Worm (Caenorhabditis elegans) whole organism, young adult: ENCODE results near the gene C49F8.3.
A peak's percentile ranks its signal among the peaks of the same experiment; 100 is the strongest.

ENCODE experiments used
- C17E4.6 ChIP-seq: fragments of 200-800 bp; sonication (Bioruptor generic); IDR thresholded peaks from 2 replicates; pipeline ENCODE4 v1.3.6; 2022; ENCODE audit warnings: missing genetic modification reagents, missing genetic modification characterization, missing compliant biosample characterization
- F10E7.11 ChIP-seq: sonication (generic microtip); optimal IDR thresholded peaks from 2 replicates; lab custom pipeline; 2017; ENCODE audit warnings: mild to moderate bottlenecking, missing genetic modification characterization, moderate library complexity, missing compliant biosample characterization
- F39B2.1 ChIP-seq: fragments of 200-800 bp; sonication (Bioruptor generic); IDR thresholded peaks from 2 replicates; pipeline ENCODE4 v1.3.6; 2022; ENCODE audit warnings: missing genetic modification reagents, missing genetic modification characterization, missing compliant biosample characterization
- F55B11.4 ChIP-seq: sonication (generic microtip); optimal IDR thresholded peaks from 2 replicates; lab custom pipeline; 2016; ENCODE audit warnings: missing compliant biosample characterization, missing genetic modification characterization, borderline replicate concordance; ENCODE audit not compliant: insufficient read depth
- K11D2.4 ChIP-seq: fragments of 200-800 bp; sonication (Bioruptor generic); IDR thresholded peaks from 2 replicates; pipeline ENCODE4 v1.3.6; 2022; ENCODE audit warnings: missing genetic modification reagents, missing genetic modification characterization, missing compliant biosample characterization
- K12H6.12 ChIP-seq: fragments of 200-800 bp; sonication (Bioruptor generic); optimal IDR thresholded peaks from 2 replicates; lab custom pipeline; 2018; ENCODE audit warnings: mild to moderate bottlenecking, missing genetic modification characterization, missing compliant biosample characterization
- Y53F4B.3 ChIP-seq: fragments of 200-800 bp; sonication (Bioruptor generic); IDR thresholded peaks from 2 replicates; pipeline ENCODE4 v1.3.6; 2022; ENCODE audit warnings: missing genetic modification reagents, missing genetic modification characterization, missing compliant biosample characterization
- akir-1 ChIP-seq: fragments of 200-800 bp; sonication (Bioruptor generic); optimal IDR thresholded peaks from 2 replicates; lab custom pipeline; 2018; ENCODE audit warnings: mild to moderate bottlenecking, missing genetic modification characterization, moderate library complexity, missing compliant biosample characterization
- ama-1 ChIP-seq, 3 experiments: fragments of 150-350 bp in 1 of 3; sonication (generic microtip) in 2 of 3; optimal IDR thresholded peaks; 2 replicates each; lab custom pipeline; 2014 to 2018; ENCODE audit warnings: missing biosample characterization in 2 of 3, missing genetic modification characterization in 2 of 3, missing genetic modification reagents in 2 of 3
- aptf-2 ChIP-seq: fragments of 200-800 bp; sonication (Bioruptor generic); conservative IDR thresholded peaks from 2 replicates; pipeline ENCODE4 v1.3.6; 2022; ENCODE audit warnings: missing genetic modification reagents, missing genetic modification characterization, missing compliant biosample characterization
- attf-3 ChIP-seq: fragments of 200-800 bp; sonication (Bioruptor generic); conservative IDR thresholded peaks from 2 replicates; pipeline ENCODE4 v1.3.6; 2022; ENCODE audit warnings: missing genetic modification reagents, missing genetic modification characterization, missing compliant biosample characterization
- attf-5 ChIP-seq: fragments of 200-800 bp; sonication (Bioruptor generic); optimal IDR thresholded peaks from 2 replicates; lab custom pipeline; 2018; ENCODE audit warnings: mild to moderate bottlenecking, missing genetic modification characterization, missing compliant biosample characterization
- bed-1 ChIP-seq: fragments of 200-800 bp; sonication (Bioruptor generic); IDR thresholded peaks from 2 replicates; pipeline ENCODE4 v1.3.6; 2022; ENCODE audit warnings: missing genetic modification reagents, missing genetic modification characterization, missing compliant biosample characterization
- ccch-3 ChIP-seq: fragments of 200-800 bp; sonication (Bioruptor generic); optimal IDR thresholded peaks from 2 replicates; lab custom pipeline; 2018; ENCODE audit warnings: mild to moderate bottlenecking, missing genetic modification characterization, missing compliant biosample characterization
- cebp-2 ChIP-seq: fragments of 200-800 bp; sonication (Bioruptor generic); IDR thresholded peaks from 2 replicates; pipeline ENCODE4 v1.3.6; 2022; ENCODE audit warnings: missing genetic modification characterization, missing compliant biosample characterization
- ceh-27 ChIP-seq: fragments of 200-800 bp; sonication (Bioruptor generic); optimal IDR thresholded peaks from 2 replicates; lab custom pipeline; 2018; ENCODE audit warnings: mild to moderate bottlenecking, missing genetic modification characterization, moderate library complexity, missing compliant biosample characterization
- chd-7 ChIP-seq: sonication (generic microtip); optimal IDR thresholded peaks from 2 replicates; lab custom pipeline; 2016; ENCODE audit warnings: mild to moderate bottlenecking, missing genetic modification characterization, moderate library complexity, missing compliant biosample characterization
- dox-1 ChIP-seq: fragments of 200-800 bp; sonication (Bioruptor generic); IDR thresholded peaks from 2 replicates; pipeline ENCODE4 v1.3.6; 2022; ENCODE audit warnings: missing genetic modification reagents, missing genetic modification characterization, missing compliant biosample characterization
- egrh-3 ChIP-seq: fragments of 200-800 bp; sonication (Bioruptor generic); IDR thresholded peaks from 2 replicates; pipeline ENCODE4 v1.3.6; 2022; ENCODE audit warnings: missing genetic modification reagents, missing genetic modification characterization, missing compliant biosample characterization
- ekl-4 ChIP-seq: fragments of 200-800 bp; sonication (Bioruptor generic); IDR thresholded peaks from 2 replicates; pipeline ENCODE4 v1.3.6; 2022; ENCODE audit warnings: missing genetic modification reagents, missing genetic modification characterization, missing compliant biosample characterization
- him-1 ChIP-seq: sonication (generic microtip); optimal IDR thresholded peaks from 2 replicates; lab custom pipeline; 2016; ENCODE audit warnings: missing genotype, missing genetic modification reagents, missing genetic modification characterization, missing compliant biosample characterization
- hlh-12 ChIP-seq: sonication (generic microtip); optimal IDR thresholded peaks from 2 replicates; lab custom pipeline; 2016; ENCODE audit warnings: missing genetic modification characterization, missing compliant biosample characterization
- hrde-1 ChIP-seq: sonication (generic microtip); optimal IDR thresholded peaks from 2 replicates; lab custom pipeline; 2016; ENCODE audit warnings: missing genetic modification characterization, mild to moderate bottlenecking, missing compliant biosample characterization, moderate library complexity, missing genotype, missing genetic modification reagents, borderline replicate concordance
- let-607 ChIP-seq, 2 experiments: fragments of 200-800 bp in 1 of 2; sonication (Bioruptor generic) in 1 of 2; sonication (generic microtip) in 1 of 2; optimal IDR thresholded peaks; 2 replicates each; lab custom pipeline; 2016 to 2018; ENCODE audit warnings: mild to moderate bottlenecking in 2 of 2, missing compliant biosample characterization in 2 of 2, missing genetic modification characterization in 2 of 2, moderate library complexity in 2 of 2, missing genotype in 1 of 2
- lin-26 ChIP-seq: fragments of 200-800 bp; sonication (Bioruptor generic); IDR thresholded peaks from 2 replicates; pipeline ENCODE4 v1.3.6; 2022; ENCODE audit warnings: missing genetic modification reagents, missing genetic modification characterization, missing compliant biosample characterization
- lin-40 ChIP-seq: sonication (generic microtip); optimal IDR thresholded peaks from 2 replicates; lab custom pipeline; 2016; ENCODE audit warnings: missing genetic modification characterization, mild to moderate bottlenecking, missing compliant biosample characterization, missing genotype, missing genetic modification reagents
- lin-54 ChIP-seq: fragments of 200-800 bp; sonication (Bioruptor generic); optimal IDR thresholded peaks from 2 replicates; lab custom pipeline; 2018; ENCODE audit warnings: mild to moderate bottlenecking, missing genetic modification characterization, missing compliant biosample characterization
- madf-10 ChIP-seq: sonication (generic microtip); optimal IDR thresholded peaks from 2 replicates; lab custom pipeline; 2016; ENCODE audit warnings: mild to moderate bottlenecking, missing genetic modification characterization, missing compliant biosample characterization
- mxl-1 ChIP-seq: sonication (generic microtip); optimal IDR thresholded peaks from 2 replicates; lab custom pipeline; 2016; ENCODE audit warnings: missing genetic modification characterization, missing compliant biosample characterization
- nhr-120 ChIP-seq: fragments of 200-800 bp; sonication (Bioruptor generic); IDR thresholded peaks from 2 replicates; pipeline ENCODE4 v1.3.6; 2022; ENCODE audit warnings: missing genetic modification characterization, missing compliant biosample characterization
- nhr-80 ChIP-seq: sonication (generic microtip); optimal IDR thresholded peaks from 2 replicates; lab custom pipeline; 2016; ENCODE audit warnings: missing genetic modification characterization, missing compliant biosample characterization
- repo-1 ChIP-seq: sonication (generic microtip); optimal IDR thresholded peaks from 2 replicates; lab custom pipeline; 2017; ENCODE audit warnings: mild to moderate bottlenecking, missing genetic modification characterization, missing compliant biosample characterization
- rpc-1 ChIP-seq, 2 experiments: fragments of 150-350 bp in 1 of 2; sonication (generic microtip) in 1 of 2; optimal IDR thresholded peaks; 2 replicates each; lab custom pipeline; 2014 to 2018; ENCODE audit warnings: missing biosample characterization in 1 of 2, missing genetic modification characterization in 1 of 2, missing genetic modification reagents in 1 of 2, missing genotype in 1 of 2
- snpc-1.3 ChIP-seq: sonication (generic microtip); optimal IDR thresholded peaks from 2 replicates; lab custom pipeline; 2017; ENCODE audit warnings: missing genetic modification characterization, mild to moderate bottlenecking, missing compliant biosample characterization, antibody characterized with exemption, moderate library complexity, missing genotype, missing genetic modification reagents; ENCODE audit not compliant: insufficient read depth
- snpc-3.4 ChIP-seq: sonication (generic microtip); optimal IDR thresholded peaks from 2 replicates; lab custom pipeline; 2017; ENCODE audit warnings: missing genetic modification characterization, mild to moderate bottlenecking, missing compliant biosample characterization, antibody characterized with exemption, moderate library complexity, missing genotype, missing genetic modification reagents
- somi-1 ChIP-seq: fragments of 200-800 bp; sonication (Bioruptor generic); optimal IDR thresholded peaks from 2 replicates; lab custom pipeline; 2018; ENCODE audit warnings: mild to moderate bottlenecking, missing genetic modification characterization, missing compliant biosample characterization
- tbp1 ChIP-seq: fragments of 200-800 bp; sonication (Bioruptor generic); optimal IDR thresholded peaks from 2 replicates; lab custom pipeline; 2018; ENCODE audit warnings: mild to moderate bottlenecking, missing genetic modification characterization, missing compliant biosample characterization
- unc-62 ChIP-seq: fragments of 150-350 bp; optimal IDR thresholded peaks from 2 replicates; lab custom pipeline; 2014; ENCODE audit warnings: missing biosample characterization, missing genetic modification reagents, missing genetic modification characterization
- zfh-2 ChIP-seq: fragments of 200-800 bp; sonication (Bioruptor generic); conservative IDR thresholded peaks from 2 replicates; pipeline ENCODE4 v1.3.6; 2022; ENCODE audit warnings: missing genetic modification reagents, missing genetic modification characterization, missing compliant biosample characterization
- ztf-22 ChIP-seq: fragments of 200-800 bp; sonication (Bioruptor generic); optimal IDR thresholded peaks from 2 replicates; lab custom pipeline; 2018; ENCODE audit warnings: mild to moderate bottlenecking, missing genetic modification characterization, moderate library complexity, missing compliant biosample characterization
- ztf-26 ChIP-seq: sonication (generic microtip); optimal IDR thresholded peaks from 2 replicates; lab custom pipeline; 2017; ENCODE audit warnings: missing genetic modification characterization, missing compliant biosample characterization
- ztf-28 ChIP-seq: fragments of 200-800 bp; sonication (Bioruptor generic); IDR thresholded peaks from 2 replicates; pipeline ENCODE4 v1.3.6; 2022; ENCODE audit warnings: missing genetic modification reagents, missing genetic modification characterization, missing compliant biosample characterization
- ztf-3 ChIP-seq: fragments of 200-800 bp; sonication (Bioruptor generic); optimal IDR thresholded peaks from 2 replicates; lab custom pipeline; 2018; ENCODE audit warnings: mild to moderate bottlenecking, missing genetic modification characterization, missing compliant biosample characterization

Gene C49F8.3

ce11 chrX:13414974-13415373, 27.6 kb upstream of the C49F8.3 start (continued):
- TF ChIP-seq lin-26 (GFP tag; lab: Robert Waterston, UW) (peak; percentile 69), repo-1 (tag; lab: Kevin White, UChicago) (no peak), cebp-2 (GFP tag; lab: Robert Waterston, UW) (no peak), akir-1 (no peak), K12H6.12 (tag; lab: Kevin White, UChicago) (no peak), tbp1 (peak; percentile 93), rpc-1 (optimal IDR thresholded peaks at IDR 0.05; lab: Kevin White, UChicago) (peak; percentile 69), rpc-1 (tag; optimal IDR thresholded peaks at IDR 0.05; lab: Kevin White, UChicago) (peak; percentile 79)

ce11 chrX:13412307-13412706, 25.0 kb upstream of the C49F8.3 start:
- peak; percentile 49 for TF ChIP-seq nhr-80 (tag; lab: Kevin White, UChicago)
- no peak for TF ChIP-seq madf-10
- TF ChIP-seq zfh-2 (GFP tag; lab: Robert Waterston, UW): no peak
- TF ChIP-seq dox-1: no peak
- no peak for TF ChIP-seq nhr-120
- no peak for TF ChIP-seq K12H6.12 (tag; lab: Kevin White, UChicago)
- TF ChIP-seq hlh-12 (tag; lab: Kevin White, UChicago): no peak

ce11 chrX:13411306-13411705, 24.0 kb upstream of the C49F8.3 start:
- TF ChIP-seq akir-1 (no peak), egrh-3 (GFP tag; lab: Robert Waterston, UW) (no peak), F10E7.11 (tag; lab: Kevin White, UChicago) (no peak), bed-1 (GFP tag; lab: Robert Waterston, UW) (no peak), let-607 (tag; optimal IDR thresholded peaks at IDR 0.05; lab: Kevin White, UChicago) (no peak), ztf-26 (tag; lab: Kevin White, UChicago) (no peak), ccch-3 (GFP tag; lab: Kevin White, UChicago) (no peak), attf-3 (GFP tag; lab: Robert Waterston, UW) (no peak), Y53F4B.3 (no peak), ekl-4 (no peak), ztf-22 (GFP tag; lab: Kevin White, UChicago) (no peak), K11D2.4 (GFP tag; lab: Robert Waterston, UW) (no peak), lin-54 (GFP tag; lab: Kevin White, UChicago) (no peak), him-1 (tag; lab: Kevin White, UChicago) (no peak), ztf-28 (no peak)

ce11 chrX:13409543-13409942, 22.2 kb upstream of the C49F8.3 start, which contains the start of the genes cyp-13B1 and C29F7.1:
Gene cyp-13B1 (minus strand): TSS chrX:13409643.
Gene C29F7.1 (plus strand): TSS chrX:13409936.
- TF ChIP-seq ztf-3 (GFP tag; lab: Kevin White, UChicago): no peak
- no peak for TF ChIP-seq F39B2.1 (GFP tag; lab: Robert Waterston, UW)
- no peak for TF ChIP-seq F55B11.4 (tag; lab: Kevin White, UChicago)
- TF ChIP-seq aptf-2: no peak
- TF ChIP-seq unc-62 (GFP tag; lab: Kevin White, UChicago): no peak
- TF ChIP-seq chd-7 (tag; lab: Kevin White, UChicago): no peak
- TF ChIP-seq mxl-1 (tag; lab: Kevin White, UChicago): no peak
- no peak for TF ChIP-seq snpc-3.4 (tag; lab: Kevin White, UChicago)
- TF ChIP-seq C17E4.6 (GFP tag; lab: Robert Waterston, UW): no peak
- no peak for TF ChIP-seq attf-5 (GFP tag; lab: Kevin White, UChicago)
- no peak for TF ChIP-seq ama-1 (optimal IDR thresholded peaks at IDR 0.05; lab: Kevin White, UChicago)
- TF ChIP-seq ama-1 (GFP tag; optimal IDR thresholded peaks at IDR 0.05; lab: Kevin White, UChicago): no peak
- TF ChIP-seq lin-40: no peak
- no peak for TF ChIP-seq snpc-1.3 (tag; lab: Kevin White, UChicago)
- no peak for TF ChIP-seq hrde-1
- no peak for TF ChIP-seq somi-1 (GFP tag; lab: Kevin White, UChicago)
- TF ChIP-seq attf-3 (GFP tag; lab: Robert Waterston, UW): no peak
- TF ChIP-seq ceh-27 (GFP tag; lab: Kevin White, UChicago): no peak
